Fruit fly (Drosophila melanogaster) whole organism, embryonic: ENCODE measurements around the gene Mst98Cb.
A peak's percentile ranks its signal among the peaks of the same experiment; 100 is the strongest.

Source experiments
- Antp ChIP-seq: fragments of 200-800 bp; sonication (Bioruptor generic); optimal IDR thresholded peaks from 3 replicates; lab custom pipeline; 2016; ENCODE audit warnings: missing biosample characterization, missing genetic modification characterization
- C15 ChIP-seq: fragments of 200-800 bp; sonication (Bioruptor generic); IDR thresholded peaks from 3 replicates; pipeline ENCODE4 v1.3.6; 2022; ENCODE audit warnings: missing biosample characterization, missing genetic modification characterization
- CG11560 ChIP-seq: fragments of 200-800 bp; sonication (Bioruptor generic); IDR thresholded peaks from 3 replicates; pipeline ENCODE4 v1.3.6; 2022; ENCODE audit warnings: missing biosample characterization, missing genetic modification characterization
- CG11695 ChIP-seq: fragments of 200-800 bp; sonication (Bioruptor generic); IDR thresholded peaks from 3 replicates; pipeline ENCODE4 v1.3.6; 2022; ENCODE audit warnings: missing biosample characterization, missing genetic modification characterization
- CG11696 ChIP-seq: fragments of 200-800 bp; sonication (Bioruptor generic); IDR thresholded peaks from 2 replicates; pipeline ENCODE4 v1.3.6; 2022; ENCODE audit warnings: missing biosample characterization, missing genetic modification characterization
- CG12391 ChIP-seq: fragments of 200-800 bp; sonication (Bioruptor generic); optimal IDR thresholded peaks from 3 replicates; lab custom pipeline; 2018; ENCODE audit warnings: missing biosample characterization, mild to moderate bottlenecking, missing genetic modification characterization, moderate library complexity
- CG13296 ChIP-seq: fragments of 200-800 bp; sonication (Bioruptor generic); optimal IDR thresholded peaks from 3 replicates; lab custom pipeline; 2018; ENCODE audit warnings: missing biosample characterization, mild to moderate bottlenecking, missing genetic modification characterization
- CG16815 ChIP-seq: fragments of 200-800 bp; sonication (Bioruptor generic); optimal IDR thresholded peaks from 3 replicates; lab custom pipeline; 2017; ENCODE audit warnings: missing biosample characterization, mild to moderate bottlenecking, missing genetic modification characterization
- CG1792 ChIP-seq: fragments of 200-800 bp; sonication (Bioruptor generic); optimal IDR thresholded peaks from 2 replicates; lab custom pipeline; 2016; ENCODE audit warnings: missing biosample characterization, missing genetic modification characterization
- CG3281 ChIP-seq: fragments of 200-800 bp; sonication (Bioruptor generic); optimal IDR thresholded peaks from 3 replicates; lab custom pipeline; 2017; ENCODE audit warnings: missing biosample characterization, mild to moderate bottlenecking, missing genetic modification characterization
- CG4328 ChIP-seq: fragments of 200-800 bp; sonication (Bioruptor generic); optimal IDR thresholded peaks from 3 replicates; lab custom pipeline; 2017; ENCODE audit warnings: missing biosample characterization, missing genetic modification reagents, missing genetic modification characterization
- CG4820 ChIP-seq: fragments of 200-800 bp; sonication (Bioruptor generic); optimal IDR thresholded peaks from 3 replicates; lab custom pipeline; 2016; ENCODE audit warnings: missing biosample characterization, missing genetic modification characterization
- CG5953 ChIP-seq: fragments of 200-800 bp; sonication (Bioruptor generic); IDR thresholded peaks from 2 replicates; pipeline ENCODE4 v1.3.6; 2022; ENCODE audit warnings: missing biosample characterization, missing genetic modification characterization
- CG6765 ChIP-seq: fragments of 200-800 bp; sonication (Bioruptor generic); optimal IDR thresholded peaks from 3 replicates; lab custom pipeline; 2017; ENCODE audit warnings: missing biosample characterization, mild to moderate bottlenecking, missing genetic modification characterization
- CG7963 ChIP-seq: fragments of 200-800 bp; sonication (Bioruptor generic); IDR thresholded peaks from 3 replicates; pipeline ENCODE4 v1.3.6; 2022; ENCODE audit warnings: missing biosample characterization, missing genetic modification characterization; ENCODE audit not compliant: partially characterized antibody
- CG7987 ChIP-seq: fragments of 200-800 bp; sonication (Bioruptor generic); optimal IDR thresholded peaks from 2 replicates; lab custom pipeline; 2018; ENCODE audit warnings: missing biosample characterization, mild to moderate bottlenecking, missing genetic modification characterization, moderate library complexity
- CG8281 ChIP-seq: fragments of 200-800 bp; sonication (Bioruptor generic); optimal IDR thresholded peaks from 2 replicates; lab custom pipeline; 2018; ENCODE audit warnings: missing biosample characterization, mild to moderate bottlenecking, missing genetic modification characterization, moderate library complexity
- Camta ChIP-seq: fragments of 200-800 bp; sonication (Bioruptor generic); optimal IDR thresholded peaks from 2 replicates; lab custom pipeline; 2016; ENCODE audit warnings: missing biosample characterization, missing genetic modification characterization
- Dfd ChIP-seq, 2 experiments: fragments of >200 bp; optimal IDR thresholded peaks; 2 replicates each; lab custom pipeline; 2017; ENCODE audit warnings: missing biosample characterization in 2 of 2, missing genetic modification characterization in 2 of 2
- Gug ChIP-seq: fragments of 200-800 bp; sonication (Bioruptor generic); IDR thresholded peaks from 4 replicates; pipeline ENCODE4 v1.3.6; 2022; ENCODE audit warnings: missing biosample characterization, missing genetic modification characterization
- Meics ChIP-seq: fragments of 200-800 bp; sonication (Bioruptor generic); optimal IDR thresholded peaks from 2 replicates; lab custom pipeline; 2017; ENCODE audit warnings: missing biosample characterization, mild to moderate bottlenecking, missing genetic modification characterization
- Nf-YA ChIP-seq: fragments of 200-800 bp; sonication (Bioruptor generic); IDR thresholded peaks from 2 replicates; pipeline ENCODE4 v1.3.6; 2022; ENCODE audit warnings: missing biosample characterization, missing genetic modification characterization
- Poxn ChIP-seq: fragments of 200-800 bp; sonication (Bioruptor generic); IDR thresholded peaks from 2 replicates; pipeline ENCODE4 v1.3.6; 2022; ENCODE audit warnings: missing biosample characterization, missing genetic modification characterization
- Ptx1 ChIP-seq: fragments of 200-800 bp; sonication (Bioruptor generic); IDR thresholded peaks from 2 replicates; pipeline ENCODE4 v1.3.6; 2022; ENCODE audit warnings: missing biosample characterization, missing genetic modification characterization
- Sry-β ChIP-seq: fragments of 200-800 bp; sonication (Bioruptor generic); optimal IDR thresholded peaks from 2 replicates; lab custom pipeline; 2018; ENCODE audit warnings: missing biosample characterization, mild to moderate bottlenecking, missing genetic modification characterization, moderate library complexity
- Sry-δ ChIP-seq: fragments of 200-800 bp; sonication (Bioruptor generic); optimal IDR thresholded peaks from 2 replicates; lab custom pipeline; 2016; ENCODE audit warnings: missing biosample characterization, missing genetic modification characterization
- Ssrp ChIP-seq: fragments of 200-800 bp; sonication (Bioruptor generic); optimal IDR thresholded peaks from 2 replicates; lab custom pipeline; 2018; ENCODE audit warnings: missing biosample characterization, mild to moderate bottlenecking, missing genetic modification characterization, moderate library complexity
- Vsx1 ChIP-seq: fragments of 200-800 bp; sonication (Bioruptor generic); optimal IDR thresholded peaks from 2 replicates; lab custom pipeline; 2017; ENCODE audit warnings: missing biosample characterization, mild to moderate bottlenecking, missing genetic modification characterization, missing genetic modification reagents
- amos ChIP-seq: fragments of 200-800 bp; sonication (Bioruptor generic); IDR thresholded peaks from 2 replicates; pipeline ENCODE4 v1.3.6; 2022; ENCODE audit warnings: missing biosample characterization, missing genetic modification characterization; ENCODE audit not compliant: partially characterized antibody
- cato ChIP-seq: fragments of 200-800 bp; sonication (Bioruptor generic); optimal IDR thresholded peaks from 2 replicates; lab custom pipeline; 2016; ENCODE audit warnings: missing biosample characterization, missing genetic modification characterization, borderline replicate concordance
- caup ChIP-seq: fragments of 200-800 bp; sonication (Bioruptor generic); optimal IDR thresholded peaks from 3 replicates; lab custom pipeline; 2017; ENCODE audit warnings: missing biosample characterization, mild to moderate bottlenecking, missing genetic modification characterization, moderate library complexity; ENCODE audit not compliant: severe bottlenecking
- crc ChIP-seq: fragments of 200-800 bp; sonication (Bioruptor generic); optimal IDR thresholded peaks from 2 replicates; lab custom pipeline; 2016; ENCODE audit warnings: missing biosample characterization, missing genetic modification characterization
- crol ChIP-seq: fragments of 200-800 bp; sonication (Bioruptor generic); IDR thresholded peaks from 2 replicates; pipeline ENCODE4 v1.3.6; 2022; ENCODE audit warnings: missing biosample characterization, missing genetic modification characterization
- en ChIP-seq: fragments of 200-800 bp; sonication (Bioruptor generic); optimal IDR thresholded peaks from 2 replicates; lab custom pipeline; 2016; ENCODE audit warnings: missing biosample characterization, missing genetic modification characterization
- esg ChIP-seq: fragments of 200-800 bp; sonication (Bioruptor generic); conservative IDR thresholded peaks from 2 replicates; pipeline ENCODE4 v1.3.6; 2022; ENCODE audit warnings: missing biosample characterization, missing genetic modification characterization
- grau ChIP-seq: fragments of 200-800 bp; optimal IDR thresholded peaks from 3 replicates; lab custom pipeline; 2019; ENCODE audit warnings: missing biosample characterization, mild to moderate bottlenecking, missing genetic modification characterization, moderate library complexity
- her ChIP-seq: fragments of 200-800 bp; sonication (Bioruptor generic); optimal IDR thresholded peaks from 2 replicates; lab custom pipeline; 2016; ENCODE audit warnings: missing biosample characterization, missing genetic modification characterization
- jing ChIP-seq: fragments of 200-800 bp; sonication (Bioruptor generic); optimal IDR thresholded peaks from 2 replicates; lab custom pipeline; 2018; ENCODE audit warnings: missing biosample characterization, mild to moderate bottlenecking, missing genetic modification characterization
- lilli ChIP-seq: fragments of 200-800 bp; sonication (Bioruptor generic); optimal IDR thresholded peaks from 3 replicates; lab custom pipeline; 2016; ENCODE audit warnings: missing biosample characterization, missing genetic modification characterization
- maf-S ChIP-seq: fragments of 200-800 bp; sonication (Bioruptor generic); optimal IDR thresholded peaks from 2 replicates; lab custom pipeline; 2016; ENCODE audit warnings: missing biosample characterization, missing genetic modification characterization
- nau ChIP-seq: fragments of 200-800 bp; sonication (Bioruptor generic); optimal IDR thresholded peaks from 3 replicates; lab custom pipeline; 2017; ENCODE audit warnings: missing biosample characterization, mild to moderate bottlenecking, missing genetic modification characterization, missing genetic modification reagents
- pho ChIP-seq: fragments of 200-800 bp; sonication (Bioruptor generic); optimal IDR thresholded peaks from 2 replicates; lab custom pipeline; 2016; ENCODE audit warnings: missing biosample characterization, missing genetic modification characterization
- psq ChIP-seq: fragments of 200-800 bp; sonication (Bioruptor generic); optimal IDR thresholded peaks from 2 replicates; lab custom pipeline; 2017; ENCODE audit warnings: missing biosample characterization, missing genetic modification characterization
- row ChIP-seq: fragments of 200-800 bp; sonication (Bioruptor generic); IDR thresholded peaks from 3 replicates; pipeline ENCODE4 v1.3.6; 2022; ENCODE audit warnings: missing biosample characterization, missing genetic modification characterization
- sens ChIP-seq: fragments of 200-800 bp; sonication (Bioruptor generic); peaks from one replicate; lab custom pipeline; 2016; ENCODE audit warnings: missing biosample characterization, missing genetic modification characterization
- shn ChIP-seq: fragments of 200-800 bp; sonication (Bioruptor generic); optimal IDR thresholded peaks from 3 replicates; lab custom pipeline; 2016; ENCODE audit warnings: missing biosample characterization, missing genetic modification characterization
- tio ChIP-seq: fragments of 200-800 bp; sonication (Bioruptor generic); optimal IDR thresholded peaks from 2 replicates; lab custom pipeline; 2017; ENCODE audit warnings: missing biosample characterization, missing genetic modification characterization, inconsistent platforms
- ttk ChIP-seq: fragments of 200-800 bp; sonication (Bioruptor generic); IDR thresholded peaks from 2 replicates; pipeline ENCODE4 v2.1.2; 2022; ENCODE audit warnings: missing biosample characterization, missing genetic modification characterization
- wdn ChIP-seq: fragments of 200-800 bp; sonication (Bioruptor generic); IDR thresholded peaks from 2 replicates; pipeline ENCODE4 v1.3.6; 2022; ENCODE audit warnings: missing biosample characterization, missing genetic modification characterization
- yki ChIP-seq: fragments of >200 bp; optimal IDR thresholded peaks from 3 replicates; lab custom pipeline; 2018
- z ChIP-seq: fragments of 200-800 bp; sonication (Bioruptor generic); IDR thresholded peaks from 3 replicates; pipeline ENCODE4 v1.3.6; 2022; ENCODE audit warnings: missing biosample characterization, missing genetic modification characterization

Gene Mst98Cb

dm6 chr3R:28332137-28332671 is 39.6 kb downstream of the Mst98Cb start (continued):
- TF ChIP-seq Camta (GFP tag; lab: Kevin White, UChicago) = peak; percentile 48
- TF ChIP-seq CG5953 (GFP tag; lab: Robert Waterston, UW) = no peak
- no peak for TF ChIP-seq Poxn (GFP tag; lab: Robert Waterston, UW)
- no peak for TF ChIP-seq z (GFP tag; lab: Robert Waterston, UW)
- TF ChIP-seq Meics (GFP tag; lab: Kevin White, UChicago) = peak; percentile 75
- peak; percentile 76 for TF ChIP-seq nau (GFP tag; lab: Kevin White, UChicago)
- peak; percentile 32 for TF ChIP-seq Vsx1 (GFP tag; lab: Kevin White, UChicago)
- TF ChIP-seq CG8281 (tag; lab: Kevin White, UChicago) = no peak
- TF ChIP-seq shn (GFP tag; lab: Kevin White, UChicago) = peak; percentile 42
- peak; percentile 22 for TF ChIP-seq CG4328 (GFP tag; lab: Kevin White, UChicago)
- no peak for TF ChIP-seq yki (lab: Kevin White, UChicago)
- no peak for TF ChIP-seq CG11560 (tag; lab: Robert Waterston, UW)
- TF ChIP-seq amos (GFP tag; lab: Robert Waterston, UW) = no peak
- peak; percentile 34 for TF ChIP-seq CG7987 (GFP tag; lab: Kevin White, UChicago)
- TF ChIP-seq crc (GFP tag; lab: Kevin White, UChicago) = peak; percentile 35
- TF ChIP-seq CG7963 = no peak
- peak; percentile 41 for TF ChIP-seq tio (GFP tag; lab: Kevin White, UChicago)
- 0 out of 2 replicates have a peak, but pooled peaks have one; percentile 12 for TF ChIP-seq wdn (GFP tag; lab: Robert Waterston, UW)
- no peak for TF ChIP-seq jing (GFP tag; lab: Kevin White, UChicago)
- TF ChIP-seq lilli (GFP tag; lab: Kevin White, UChicago) = peak; percentile 77
- TF ChIP-seq Ptx1 = peak; percentile 74
- TF ChIP-seq cato (GFP tag; lab: Kevin White, UChicago) = no peak
- no peak for TF ChIP-seq CG16815
- peak; percentile 51 for TF ChIP-seq maf-S (GFP tag; lab: Kevin White, UChicago)
- peak; percentile 70 for TF ChIP-seq CG11695 (GFP tag; lab: Robert Waterston, UW)
- peak; percentile 14 for TF ChIP-seq en
- no peak for TF ChIP-seq CG11696
- TF ChIP-seq grau (tag; lab: Kevin White, UChicago) = peak; percentile 93
- peak; percentile 93 for TF ChIP-seq psq (GFP tag; lab: Kevin White, UChicago)
- TF ChIP-seq ttk (GFP tag; lab: Robert Waterston, UW) = 0 out of 2 replicates have a peak, but pooled peaks have one; percentile 11
- TF ChIP-seq caup (GFP tag; lab: Kevin White, UChicago) = peak; percentile 73
- TF ChIP-seq Nf-YA = no peak
- peak; percentile 42 for TF ChIP-seq Ssrp (tag; lab: Kevin White, UChicago)
- TF ChIP-seq pho = peak; percentile 15
- TF ChIP-seq Dfd (GFP tag; optimal IDR thresholded peaks at IDR 0.05; lab: Kevin White, UChicago) = no peak
- TF ChIP-seq Sry-β (GFP tag; lab: Kevin White, UChicago) = no peak
- TF ChIP-seq crol = peak; percentile 94
- TF ChIP-seq CG12391 (tag; lab: Kevin White, UChicago) = peak; percentile 64
- peak; percentile 56 for TF ChIP-seq CG13296
- peak; percentile 63 for TF ChIP-seq CG3281 (GFP tag; lab: Kevin White, UChicago)
- peak; percentile 81 for TF ChIP-seq row (GFP tag; lab: Robert Waterston, UW)
- peak; percentile 89 for TF ChIP-seq sens (GFP tag; lab: Kevin White, UChicago)
- TF ChIP-seq C15 (GFP tag; lab: Robert Waterston, UW) = no peak
- TF ChIP-seq Sry-δ (GFP tag; lab: Kevin White, UChicago) = no peak
- peak; percentile 22 for TF ChIP-seq CG1792 (GFP tag; lab: Kevin White, UChicago)
- TF ChIP-seq her = no peak
- peak; percentile 62; the same call in 2 of the 4 replicates for TF ChIP-seq Gug (GFP tag; lab: Robert Waterston, UW)
- peak; percentile 66 for TF ChIP-seq Antp (GFP tag; lab: Kevin White, UChicago)
- no peak for TF ChIP-seq CG4820
- TF ChIP-seq esg (GFP tag; lab: Robert Waterston, UW) = peak; percentile 44; the same call in 1 of the 2 replicates
- TF ChIP-seq CG6765 (GFP tag; lab: Kevin White, UChicago) = peak; percentile 60
